Fruit fly (Drosophila melanogaster): ENCODE results near the gene CG14506.

The CG14506 gene

DNA sequence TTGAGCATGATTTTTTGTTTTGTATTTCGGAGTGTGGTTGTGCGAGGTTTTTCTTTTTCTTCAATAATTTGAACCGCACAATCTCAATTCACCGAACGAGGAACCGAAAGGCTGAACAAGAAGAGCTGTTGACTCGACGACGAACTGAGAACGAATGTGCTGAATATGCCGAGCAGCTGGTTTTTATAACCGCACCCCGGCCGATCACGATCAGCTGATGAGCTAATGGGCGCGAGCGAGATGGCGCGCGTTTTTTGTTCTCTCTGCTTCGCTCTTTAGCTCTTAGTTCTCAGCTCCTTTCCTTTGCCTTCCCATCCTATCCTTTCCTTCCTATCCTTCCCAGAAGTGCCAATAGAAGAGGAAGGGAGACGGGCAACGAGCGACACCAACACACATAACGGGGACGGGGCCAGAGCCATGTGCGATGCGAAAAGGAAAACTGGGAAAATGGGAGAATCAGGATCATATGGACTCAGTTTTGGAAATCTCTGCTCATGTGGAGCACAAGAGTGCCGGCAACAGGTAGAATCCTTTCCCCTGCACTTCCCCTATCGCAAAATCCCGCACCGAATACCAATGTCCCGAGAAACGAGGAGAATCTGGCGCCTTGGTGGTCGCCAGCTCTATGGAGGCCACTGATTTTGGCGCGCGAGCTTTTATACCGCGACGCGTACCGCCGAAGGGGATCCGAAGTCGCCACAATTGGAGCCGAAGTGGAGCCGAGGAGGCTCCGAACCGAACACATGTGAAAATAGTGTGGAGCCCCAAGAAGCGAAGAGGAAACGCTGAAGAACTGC, 41.6 kb downstream of the CG14506 start, which contains the start of gene stg (continued):
- TF ChIP-seq NC2α (GFP tag; optimal IDR thresholded peaks at IDR 0.05) (peak; percentile 86), sens (GFP tag) (peak; percentile 80), nom (GFP tag; optimal IDR thresholded peaks at IDR 0.05) (peak; percentile 47), sqz (GFP tag; optimal IDR thresholded peaks at IDR 0.05) (peak; percentile 26), dpn (GFP tag; optimal IDR thresholded peaks at IDR 0.05) (peak in 1 of 2 experiments; percentile 42), Pdp1 (GFP tag; optimal IDR thresholded peaks at IDR 0.05) (peak in 1 of 2 experiments; percentile 10), zf30C (GFP tag; optimal IDR thresholded peaks at IDR 0.05) (no peak), Kr (GFP tag; optimal IDR thresholded peaks at IDR 0.05) (peak; percentile 58), CG14050 (GFP tag; IDR thresholded peaks at IDR 0.05) (no peak), Nf-YC (tag; optimal IDR thresholded peaks at IDR 0.05) (no peak), Ets65A (GFP tag) (no peak), CG4424 (GFP tag; optimal IDR thresholded peaks at IDR 0.05) (peak; percentile 22), chinmo (GFP tag; IDR thresholded peaks at IDR 0.05; ENCODE audit: partially characterized antibody) (peak; percentile 57; the same call in 1 of the 4 replicates), btn (GFP tag; optimal IDR thresholded peaks at IDR 0.05) (peak; percentile 5), pfk (GFP tag; optimal IDR thresholded peaks at IDR 0.05) (no peak), CG7786 (GFP tag; optimal IDR thresholded peaks at IDR 0.05) (no peak), HmgD (GFP tag; optimal IDR thresholded peaks at IDR 0.05) (peak; percentile 11), repo (GFP tag; optimal IDR thresholded peaks at IDR 0.05) (no peak), Neu2 (GFP tag; optimal IDR thresholded peaks at IDR 0.05; ENCODE audit: borderline replicate concordance) (no peak), CG8089 (GFP tag; optimal IDR thresholded peaks at IDR 0.05) (peak; percentile 19), unpg (GFP tag; optimal IDR thresholded peaks at IDR 0.05) (peak; percentile 15), Tbp (GFP tag; optimal IDR thresholded peaks at IDR 0.05) (peak; percentile 94), CG2712 (tag; optimal IDR thresholded peaks at IDR 0.05) (peak; percentile 9), Nf-YA (GFP tag; IDR thresholded peaks at IDR 0.05) (no peak), Sox100B (GFP tag; optimal IDR thresholded peaks at IDR 0.05) (no peak), CG18599 (GFP tag; optimal IDR thresholded peaks at IDR 0.05) (no peak), CG4282 (GFP tag; optimal IDR thresholded peaks at IDR 0.05) (no peak), lilli (GFP tag; optimal IDR thresholded peaks at IDR 0.05) (peak; percentile 27), CG13894 (tag; optimal IDR thresholded peaks at IDR 0.05) (no peak), Stat92E (GFP tag; optimal IDR thresholded peaks at IDR 0.05) (peak in 1 of 3 experiments; percentile 40), CG1832 (GFP tag; optimal IDR thresholded peaks at IDR 0.05) (peak; percentile 88), peb (GFP tag; IDR thresholded peaks at IDR 0.05) (no peak), CG12219 (GFP tag; optimal IDR thresholded peaks at IDR 0.05) (no peak), Vsx1 (GFP tag; optimal IDR thresholded peaks at IDR 0.05) (no peak), CG6791 (GFP tag; IDR thresholded peaks at IDR 0.05; ENCODE audit: partially characterized antibody) (peak; percentile 14; the same call in 1 of the 3 replicates), CG6765 (GFP tag; optimal IDR thresholded peaks at IDR 0.05) (no peak), so (GFP tag; IDR thresholded peaks at IDR 0.05) (peak; percentile 41; the same call in 1 of the 3 replicates), CG2889 (GFP tag; IDR thresholded peaks at IDR 0.05) (no peak), CG8765 (GFP tag; IDR thresholded peaks at IDR 0.05) (0 out of 2 replicates have a peak, but pooled peaks have one; percentile 45), hkb (optimal IDR thresholded peaks at IDR 0.05) (peak; percentile 2), hkb (GFP tag; IDR thresholded peaks at IDR 0.05) (no peak), CG31365 (tag; optimal IDR thresholded peaks at IDR 0.05) (no peak), CHES-1-like (GFP tag; optimal IDR thresholded peaks at IDR 0.05) (no peak), lbe (GFP tag; optimal IDR thresholded peaks at IDR 0.05) (no peak), Hey (tag; optimal IDR thresholded peaks at IDR 0.05) (no peak), CG31441 (GFP tag; IDR thresholded peaks at IDR 0.05) (no peak), CTCF (GFP tag; optimal IDR thresholded peaks at IDR 0.05) (peak; percentile 32), odd (GFP tag; optimal IDR thresholded peaks at IDR 0.05) (peak; percentile 33), wek (GFP tag; optimal IDR thresholded peaks at IDR 0.05) (no peak), CG8924 (tag; optimal IDR thresholded peaks at IDR 0.05) (peak; percentile 55)

Measured in whole organism, embryonic.